Worm (Caenorhabditis elegans): ENCODE measurements around the gene ceh-89.

- TF ChIP-seq tbx-2 (tag; optimal IDR thresholded peaks at IDR 0.05) (no peak), daf-12 (tag; optimal IDR thresholded peaks at IDR 0.05) (no peak), pqm-1 (tag; optimal IDR thresholded peaks at IDR 0.05) (no peak), lin-39 (tag; optimal IDR thresholded peaks at IDR 0.05) (no peak), unc-62 (GFP tag; optimal IDR thresholded peaks at IDR 0.05) (no peak), fos-1 (tag; optimal IDR thresholded peaks at IDR 0.05) (no peak)
These were observed 9.1 kb upstream of the ceh-89 start for ce11 chrX:14132677-14133076.

Data from whole organism, L3 larva.